ENCODE assay signal across 4 fruit fly cellular contexts in genomic region chr3L:11623245-11623883, dm6.
TF ChIP-seq lines count a peak whose summit lies in the region.

No protein-coding gene starts in this region.

TF ChIP-seq in whole organism, adult, 20 proteins besides CTCF, POLR2A, EP300 and RAD21 (continued from another document):
- peak; percentile 96 for TF ChIP-seq kay (GFP tag; lab: Kevin White, UChicago; ENCODE audit: borderline replicate concordance)

TF ChIP-seq in whole organism, embryonic, 481 proteins besides CTCF, POLR2A, EP300 and RAD21 (continued from another document and continues in another):
- TF ChIP-seq Neu2 (GFP tag; optimal IDR thresholded peaks at IDR 0.05; lab: Kevin White, UChicago; ENCODE audit: borderline replicate concordance) (no peak), sisA (GFP tag; IDR thresholded peaks at IDR 0.05; lab: Robert Waterston, UW) (no peak), Lhr (GFP tag; optimal IDR thresholded peaks at IDR 0.05; lab: Kevin White, UChicago) (no peak), HmgZ (tag; optimal IDR thresholded peaks at IDR 0.05; lab: Kevin White, UChicago) (peak; percentile 20), fu2 (GFP tag; optimal IDR thresholded peaks at IDR 0.05; lab: Kevin White, UChicago) (no peak), twi (tag; optimal IDR thresholded peaks at IDR 0.05; lab: Kevin White, UChicago) (no peak), ERR (GFP tag; optimal IDR thresholded peaks at IDR 0.05; lab: Kevin White, UChicago) (no peak), unpg (GFP tag; optimal IDR thresholded peaks at IDR 0.05; lab: Kevin White, UChicago) (no peak), CG31441 (GFP tag; IDR thresholded peaks at IDR 0.05; lab: Robert Waterston, UW) (no peak), zfh1 (GFP tag; IDR thresholded peaks at IDR 0.05; lab: Robert Waterston, UW) (no peak), Myb (GFP tag; optimal IDR thresholded peaks at IDR 0.05; lab: Kevin White, UChicago) (peak; percentile 61), chm (GFP tag; IDR thresholded peaks at IDR 0.05; lab: Robert Waterston, UW) (no peak), vvl (GFP tag; IDR thresholded peaks at IDR 0.05; lab: Robert Waterston, UW) (no peak), CG7928 (GFP tag; optimal IDR thresholded peaks at IDR 0.05; lab: Kevin White, UChicago) (peak; percentile 94), nom (GFP tag; optimal IDR thresholded peaks at IDR 0.05; lab: Kevin White, UChicago) (peak; percentile 68), CG2199 (GFP tag; IDR thresholded peaks at IDR 0.05; lab: Robert Waterston, UW) (peak; percentile 91), Dp (GFP tag; optimal IDR thresholded peaks at IDR 0.05; lab: Kevin White, UChicago) (peak; percentile 18), CG13296 (GFP tag; optimal IDR thresholded peaks at IDR 0.05; lab: Kevin White, UChicago) (peak; percentile 5), HLH4C (GFP tag; IDR thresholded peaks at IDR 0.05; lab: Robert Waterston, UW; ENCODE audit: partially characterized antibody) (peak; percentile 16; the same call in 1 of the 3 replicates), CG6765 (GFP tag; optimal IDR thresholded peaks at IDR 0.05; lab: Kevin White, UChicago) (no peak), CG14667 (GFP tag; IDR thresholded peaks at IDR 0.05; lab: Robert Waterston, UW) (no peak), lola (GFP tag; optimal IDR thresholded peaks at IDR 0.05; lab: Kevin White, UChicago) (no peak), Bgb (GFP tag; IDR thresholded peaks at IDR 0.05; lab: Robert Waterston, UW; ENCODE audit: partially characterized antibody) (peak; percentile 31; the same call in 1 of the 2 replicates), sens (GFP tag; lab: Kevin White, UChicago) (peak; percentile 46), hb (GFP tag; IDR thresholded peaks at IDR 0.05; lab: Robert Waterston, UW; ENCODE audit: partially characterized antibody) (no peak), Optix (GFP tag; IDR thresholded peaks at IDR 0.05; lab: Robert Waterston, UW) (no peak), CG15073 (GFP tag; optimal IDR thresholded peaks at IDR 0.05; lab: Kevin White, UChicago) (no peak), MBD-R2 (GFP tag; IDR thresholded peaks at IDR 0.05; lab: Robert Waterston, UW) (peak; percentile 17; the same call in 1 of the 2 replicates), CG13287 (GFP tag; IDR thresholded peaks at IDR 0.05; lab: Robert Waterston, UW; ENCODE audit: partially characterized antibody) (peak; percentile 59), pzg (GFP tag; optimal IDR thresholded peaks at IDR 0.05; lab: Kevin White, UChicago) (peak; percentile 25), Elba2 (GFP tag; optimal IDR thresholded peaks at IDR 0.05; lab: Kevin White, UChicago) (no peak), odd (GFP tag; optimal IDR thresholded peaks at IDR 0.05; lab: Kevin White, UChicago) (no peak), bsh (GFP tag; optimal IDR thresholded peaks at IDR 0.05; lab: Kevin White, UChicago) (no peak), Ada2b (GFP tag; IDR thresholded peaks at IDR 0.05; lab: Robert Waterston, UW) (no peak), Deaf1 (tag; optimal IDR thresholded peaks at IDR 0.05; lab: Kevin White, UChicago) (no peak), Hr3 (GFP tag; optimal IDR thresholded peaks at IDR 0.05; lab: Kevin White, UChicago) (no peak), ranshi (GFP tag; IDR thresholded peaks at IDR 0.05; lab: Robert Waterston, UW) (no peak), Awh (GFP tag; IDR thresholded peaks at IDR 0.05; lab: Robert Waterston, UW) (no peak), CHES-1-like (GFP tag; optimal IDR thresholded peaks at IDR 0.05; lab: Kevin White, UChicago) (no peak), PHDP (tag; optimal IDR thresholded peaks at IDR 0.05; lab: Kevin White, UChicago) (no peak), inv (GFP tag; IDR thresholded peaks at IDR 0.05; lab: Robert Waterston, UW; ENCODE audit: partially characterized antibody) (no peak), CG17802 (tag; optimal IDR thresholded peaks at IDR 0.05; lab: Kevin White, UChicago) (no peak), tna (GFP tag; IDR thresholded peaks at IDR 0.05; lab: Robert Waterston, UW; ENCODE audit: partially characterized antibody) (no peak), CG9609 (GFP tag; optimal IDR thresholded peaks at IDR 0.05; lab: Kevin White, UChicago) (no peak)

TF ChIP-seq in whole organism, prepupa, 60 proteins besides CTCF, POLR2A, EP300 and RAD21 (continued from another document):
- peak; percentile 66 for TF ChIP-seq Eip78C (GFP tag; lab: Kevin White, UChicago)
- TF ChIP-seq eg (GFP tag; IDR thresholded peaks at IDR 0.05; lab: Robert Waterston, UW), result no peak
- TF ChIP-seq CG6808 (GFP tag; optimal IDR thresholded peaks at IDR 0.05; lab: Kevin White, UChicago), result peak; percentile 17
- no peak for TF ChIP-seq CG11294 (GFP tag; IDR thresholded peaks at IDR 0.05; lab: Robert Waterston, UW)
- TF ChIP-seq topi (GFP tag; optimal IDR thresholded peaks at IDR 0.05; lab: Kevin White, UChicago), result peak; percentile 12
- no peak for TF ChIP-seq Lpt (GFP tag; optimal IDR thresholded peaks at IDR 0.05; lab: Kevin White, UChicago)
- no peak for TF ChIP-seq salr (GFP tag; optimal IDR thresholded peaks at IDR 0.05; lab: Kevin White, UChicago)
- TF ChIP-seq ss (GFP tag; optimal IDR thresholded peaks at IDR 0.05; lab: Kevin White, UChicago), result peak; percentile 42 to 53
- no peak for TF ChIP-seq CG11902 (GFP tag; optimal IDR thresholded peaks at IDR 0.05; lab: Kevin White, UChicago)
- TF ChIP-seq Blimp-1 (GFP tag; optimal IDR thresholded peaks at IDR 0.05; lab: Kevin White, UChicago), result no peak
- TF ChIP-seq pdm3 (GFP tag; optimal IDR thresholded peaks at IDR 0.05; lab: Kevin White, UChicago), result no peak
- TF ChIP-seq CG6854 (GFP tag; optimal IDR thresholded peaks at IDR 0.05; lab: Kevin White, UChicago), result peak; percentile 48
- TF ChIP-seq CG8319 (GFP tag; optimal IDR thresholded peaks at IDR 0.05; lab: Kevin White, UChicago), result no peak

TF ChIP-seq in whole organism, wandering third instar larva, 38 proteins besides CTCF, POLR2A, EP300 and RAD21 (continued from another document):
- no peak for TF ChIP-seq Hr83 (GFP tag; optimal IDR thresholded peaks at IDR 0.05; lab: Kevin White, UChicago; ENCODE audit: poor library complexity, severe bottlenecking)
- no peak for TF ChIP-seq Dif (GFP tag; optimal IDR thresholded peaks at IDR 0.05; lab: Kevin White, UChicago; ENCODE audit: partially characterized antibody)
- TF ChIP-seq ey (GFP tag; optimal IDR thresholded peaks at IDR 0.05; lab: Kevin White, UChicago), result no peak
- TF ChIP-seq dl (GFP tag; optimal IDR thresholded peaks at IDR 0.05; lab: Kevin White, UChicago; ENCODE audit: insufficient read depth in 1 of 2, partially characterized antibody in 2 of 2), result no peak
- peak; percentile 56 for TF ChIP-seq brk (GFP tag; optimal IDR thresholded peaks at IDR 0.05; lab: Kevin White, UChicago)
- TF ChIP-seq CrebA (GFP tag; optimal IDR thresholded peaks at IDR 0.05; lab: Kevin White, UChicago; ENCODE audit: borderline replicate concordance), result no peak
- no peak for TF ChIP-seq jim (GFP tag; optimal IDR thresholded peaks at IDR 0.05; lab: Kevin White, UChicago)
- TF ChIP-seq CG9705 (GFP tag; optimal IDR thresholded peaks at IDR 0.05; lab: Kevin White, UChicago), result no peak
- no peak for TF ChIP-seq dmrt93B (GFP tag; optimal IDR thresholded peaks at IDR 0.05; lab: Kevin White, UChicago)
